Fruit fly (Drosophila melanogaster): Measurements from ENCODE around the gene Pdp.

Pdp gene

dm6 chrX:7708942-7709707 is 25.3 kb downstream of the Pdp start, which contains the start of gene CHES-1-like:
CHES-1-like (minus strand) TSS chrX:7709385.
- TF ChIP-seq CG18619 (GFP tag; optimal IDR thresholded peaks at IDR 0.05) (peak; percentile 92), CG10321 (GFP tag; IDR thresholded peaks at IDR 0.05) (no peak), br (optimal IDR thresholded peaks at IDR 0.05) (no peak), Side (GFP tag; optimal IDR thresholded peaks at IDR 0.05) (peak; percentile 89), Blimp-1 (GFP tag; optimal IDR thresholded peaks at IDR 0.05) (peak; percentile 87), dmrt11E (tag; optimal IDR thresholded peaks at IDR 0.05) (peak; percentile 80), Bdp1 (GFP tag; optimal IDR thresholded peaks at IDR 0.05) (peak; percentile 78), lov (optimal IDR thresholded peaks at IDR 0.05) (no peak), lov (GFP tag; IDR thresholded peaks at IDR 0.05) (peak; percentile 74; the same call in 1 of the 3 replicates), toy (GFP tag; IDR thresholded peaks at IDR 0.05) (0 out of 2 replicates have a peak, but pooled peaks have one; percentile 24), CG10209 (GFP tag; optimal IDR thresholded peaks at IDR 0.05) (peak; percentile 93), Scr (GFP tag; IDR thresholded peaks at IDR 0.05; ENCODE audit: partially characterized antibody) (0 out of 2 replicates have a peak, but pooled peaks have one; percentile 25), run (tag; optimal IDR thresholded peaks at IDR 0.05) (peak; percentile 82), ap (GFP tag; IDR thresholded peaks at IDR 0.05) (peak; percentile 72), Rfx (GFP tag; IDR thresholded peaks at IDR 0.05) (peak; percentile 78), gcm2 (GFP tag; optimal IDR thresholded peaks at IDR 0.05) (peak; percentile 86), bcd (GFP tag; optimal IDR thresholded peaks at IDR 0.05) (peak; percentile 94), tin (GFP tag; optimal IDR thresholded peaks at IDR 0.05) (peak; percentile 87), CG16815 (GFP tag; optimal IDR thresholded peaks at IDR 0.05) (peak; percentile 85), caup (GFP tag; optimal IDR thresholded peaks at IDR 0.05; ENCODE audit: severe bottlenecking) (peak; percentile 85), CG1233 (GFP tag; optimal IDR thresholded peaks at IDR 0.05) (peak; percentile 88), CG4404 (GFP tag; IDR thresholded peaks at IDR 0.05) (peak; percentile 66), CG7786 (GFP tag; optimal IDR thresholded peaks at IDR 0.05) (peak; percentile 91), ac (GFP tag; optimal IDR thresholded peaks at IDR 0.05) (peak; percentile 62), CG11093 (GFP tag; IDR thresholded peaks at IDR 0.05) (peak; percentile 77; the same call in 2 of the 3 replicates), Fer2 (tag; optimal IDR thresholded peaks at IDR 0.05) (peak; percentile 59), al (GFP tag; IDR thresholded peaks at IDR 0.05) (peak; percentile 67), CG6813 (GFP tag; optimal IDR thresholded peaks at IDR 0.05) (peak; percentile 87), CG17361 (GFP tag; IDR thresholded peaks at IDR 0.05) (peak; percentile 97), zfh2 (GFP tag; optimal IDR thresholded peaks at IDR 0.05) (peak; percentile 87), CG3726 (GFP tag; IDR thresholded peaks at IDR 0.05) (peak; percentile 82; the same call in 2 of the 3 replicates), Nf-YC (tag; optimal IDR thresholded peaks at IDR 0.05) (peak; percentile 81), CG12299 (tag; optimal IDR thresholded peaks at IDR 0.05) (peak; percentile 76), ttk (GFP tag; IDR thresholded peaks at IDR 0.05) (peak; percentile 82), Hmr (GFP tag; optimal IDR thresholded peaks at IDR 0.05) (peak; percentile 91), Sin3A (optimal IDR thresholded peaks at IDR 0.05) (no peak), D19A (tag; optimal IDR thresholded peaks at IDR 0.05) (peak; percentile 90), NfI (GFP tag; optimal IDR thresholded peaks at IDR 0.05) (peak; percentile 86), CG3407 (GFP tag; optimal IDR thresholded peaks at IDR 0.05) (peak; percentile 82), CG6683 (GFP tag; optimal IDR thresholded peaks at IDR 0.05) (peak; percentile 85), CG2202 (tag; optimal IDR thresholded peaks at IDR 0.05) (peak; percentile 74), CG33557 (GFP tag; optimal IDR thresholded peaks at IDR 0.05) (peak; percentile 71), CG30020 (tag; optimal IDR thresholded peaks at IDR 0.05) (peak; percentile 68), cato (GFP tag; optimal IDR thresholded peaks at IDR 0.05; ENCODE audit: borderline replicate concordance) (peak; percentile 81), tx (GFP tag; optimal IDR thresholded peaks at IDR 0.05) (peak; percentile 92), sisA (GFP tag; IDR thresholded peaks at IDR 0.05) (peak; percentile 80), GATAe (GFP tag; conservative IDR thresholded peaks at IDR 0.05) (no peak), Gsc (GFP tag; IDR thresholded peaks at IDR 0.05) (peak; percentile 33; the same call in 1 of the 2 replicates), gt (GFP tag; IDR thresholded peaks at IDR 0.05) (no peak), row (GFP tag; IDR thresholded peaks at IDR 0.05) (peak; percentile 89)
